Worm (Caenorhabditis elegans) whole organism, young adult: ENCODE results near the gene acbp-8.

Source experiments
- B0035.1 ChIP-seq: sonication (generic microtip); optimal IDR thresholded peaks from 2 replicates; lab custom pipeline; 2016; ENCODE audit warnings: missing genetic modification characterization, mild to moderate bottlenecking, missing compliant biosample characterization, missing genotype, missing genetic modification reagents
- B0261.1 ChIP-seq: sonication (generic microtip); optimal IDR thresholded peaks from 2 replicates; lab custom pipeline; 2016; ENCODE audit warnings: mild to moderate bottlenecking, missing genetic modification characterization, moderate library complexity, missing compliant biosample characterization
- B0336.3 ChIP-seq: fragments of 200-800 bp; sonication (Bioruptor generic); IDR thresholded peaks from 2 replicates; pipeline ENCODE4 v1.3.6; 2022; ENCODE audit warnings: missing genetic modification characterization, missing compliant biosample characterization
- F10E7.11 ChIP-seq: sonication (generic microtip); optimal IDR thresholded peaks from 2 replicates; lab custom pipeline; 2017; ENCODE audit warnings: mild to moderate bottlenecking, missing genetic modification characterization, moderate library complexity, missing compliant biosample characterization
- F22D6.2 ChIP-seq: sonication (generic microtip); optimal IDR thresholded peaks from 2 replicates; lab custom pipeline; 2016; ENCODE audit warnings: mild to moderate bottlenecking, missing genetic modification characterization, missing compliant biosample characterization
- F49E8.2 ChIP-seq: sonication (generic microtip); optimal IDR thresholded peaks from 3 replicates; lab custom pipeline; 2017; ENCODE audit warnings: missing genetic modification characterization, mild to moderate bottlenecking, missing compliant biosample characterization, antibody characterized with exemption, moderate library complexity; ENCODE audit not compliant: insufficient read depth
- F57A8.1 ChIP-seq: fragments of 200-800 bp; sonication (Bioruptor generic); optimal IDR thresholded peaks from 2 replicates; lab custom pipeline; 2018; ENCODE audit warnings: mild to moderate bottlenecking, missing genetic modification characterization, moderate library complexity, missing compliant biosample characterization
- F57C9.4 ChIP-seq: sonication (generic microtip); optimal IDR thresholded peaks from 2 replicates; lab custom pipeline; 2017; ENCODE audit warnings: mild to moderate bottlenecking, missing genetic modification characterization, missing compliant biosample characterization
- T26A5.8 ChIP-seq: sonication (generic microtip); optimal IDR thresholded peaks from 2 replicates; lab custom pipeline; 2016; ENCODE audit warnings: missing genetic modification characterization, missing compliant biosample characterization
- Y53F4B.3 ChIP-seq: fragments of 200-800 bp; sonication (Bioruptor generic); IDR thresholded peaks from 2 replicates; pipeline ENCODE4 v1.3.6; 2022; ENCODE audit warnings: missing genetic modification reagents, missing genetic modification characterization, missing compliant biosample characterization
- Y67H2A.10 ChIP-seq: fragments of 200-800 bp; sonication (Bioruptor generic); conservative IDR thresholded peaks from 2 replicates; pipeline ENCODE4 v1.3.6; 2022; ENCODE audit warnings: missing genetic modification reagents, missing genetic modification characterization, missing compliant biosample characterization
- Y95B8A.8 ChIP-seq: fragments of 200-800 bp; sonication (Bioruptor generic); IDR thresholded peaks from 2 replicates; pipeline ENCODE4 v1.3.6; 2022; ENCODE audit warnings: missing genetic modification reagents, missing genetic modification characterization, missing compliant biosample characterization
- ama-1 ChIP-seq, 3 experiments: fragments of 150-350 bp in 1 of 3; sonication (generic microtip) in 2 of 3; optimal IDR thresholded peaks; 2 replicates each; lab custom pipeline; 2014 to 2018; ENCODE audit warnings: missing biosample characterization in 2 of 3, missing genetic modification characterization in 2 of 3, missing genetic modification reagents in 2 of 3
- aptf-3 ChIP-seq: fragments of 200-800 bp; sonication (Bioruptor generic); IDR thresholded peaks from 2 replicates; pipeline ENCODE4 v1.3.6; 2022; ENCODE audit warnings: missing genetic modification characterization, missing compliant biosample characterization
- athp-1 ChIP-seq: sonication (generic microtip); optimal IDR thresholded peaks from 2 replicates; lab custom pipeline; 2017; ENCODE audit warnings: mild to moderate bottlenecking, missing genetic modification characterization, missing compliant biosample characterization
- attf-5 ChIP-seq: fragments of 200-800 bp; sonication (Bioruptor generic); optimal IDR thresholded peaks from 2 replicates; lab custom pipeline; 2018; ENCODE audit warnings: mild to moderate bottlenecking, missing genetic modification characterization, missing compliant biosample characterization
- attf-6 ChIP-seq: fragments of 200-800 bp; sonication (Bioruptor generic); IDR thresholded peaks from 2 replicates; pipeline ENCODE4 v1.3.6; 2022; ENCODE audit warnings: missing genetic modification reagents, missing genetic modification characterization, missing compliant biosample characterization
- bed-1 ChIP-seq: fragments of 200-800 bp; sonication (Bioruptor generic); IDR thresholded peaks from 2 replicates; pipeline ENCODE4 v1.3.6; 2022; ENCODE audit warnings: missing genetic modification reagents, missing genetic modification characterization, missing compliant biosample characterization
- ccch-3 ChIP-seq: fragments of 200-800 bp; sonication (Bioruptor generic); optimal IDR thresholded peaks from 2 replicates; lab custom pipeline; 2018; ENCODE audit warnings: mild to moderate bottlenecking, missing genetic modification characterization, missing compliant biosample characterization
- ceh-40 ChIP-seq: fragments of 200-800 bp; sonication (Bioruptor generic); IDR thresholded peaks from 2 replicates; pipeline ENCODE4 v1.3.6; 2022; ENCODE audit warnings: missing genetic modification characterization, missing compliant biosample characterization
- dpl-1 ChIP-seq: fragments of 150-350 bp; optimal IDR thresholded peaks from 2 replicates; lab custom pipeline; 2014; ENCODE audit warnings: missing biosample characterization, missing genetic modification reagents, missing genetic modification characterization
- efl-1 ChIP-seq: fragments of 150-350 bp; optimal IDR thresholded peaks from 2 replicates; lab custom pipeline; 2014; ENCODE audit warnings: missing biosample characterization, missing genetic modification reagents, missing genetic modification characterization
- fkh-3 ChIP-seq: sonication (generic microtip); optimal IDR thresholded peaks from 2 replicates; lab custom pipeline; 2016; ENCODE audit warnings: mild to moderate bottlenecking, missing genetic modification characterization, missing compliant biosample characterization
- hmg-20 ChIP-seq: fragments of 200-800 bp; sonication (Bioruptor generic); IDR thresholded peaks from 2 replicates; pipeline ENCODE4 v1.3.6; 2022; ENCODE audit warnings: missing genetic modification reagents, missing genetic modification characterization, missing compliant biosample characterization
- lag-1 ChIP-seq: fragments of 200-800 bp; sonication (Bioruptor generic); IDR thresholded peaks from 2 replicates; pipeline ENCODE4 v1.3.6; 2022; ENCODE audit warnings: missing genetic modification reagents, missing genetic modification characterization, missing compliant biosample characterization
- lin-26 ChIP-seq: fragments of 200-800 bp; sonication (Bioruptor generic); IDR thresholded peaks from 2 replicates; pipeline ENCODE4 v1.3.6; 2022; ENCODE audit warnings: missing genetic modification reagents, missing genetic modification characterization, missing compliant biosample characterization
- lin-35 ChIP-seq, 3 experiments: fragments of 150-350 bp in 2 of 3; sonication (generic microtip) in 1 of 3; optimal IDR thresholded peaks; 2 replicates each; lab custom pipeline; 2014 to 2018; ENCODE audit warnings: missing biosample characterization in 3 of 3, missing genetic modification characterization in 3 of 3, missing genetic modification reagents in 3 of 3
- lir-1 ChIP-seq: fragments of 200-800 bp; sonication (Bioruptor generic); conservative IDR thresholded peaks from 2 replicates; pipeline ENCODE4 v1.3.6; 2022; ENCODE audit warnings: missing genetic modification reagents, missing genetic modification characterization, missing compliant biosample characterization
- madf-8 ChIP-seq: fragments of 200-800 bp; sonication (Bioruptor generic); conservative IDR thresholded peaks from 2 replicates; pipeline ENCODE4 v1.3.6; 2022; ENCODE audit warnings: missing genetic modification reagents, missing genetic modification characterization, missing compliant biosample characterization
- mcd-1 ChIP-seq: fragments of 200-800 bp; sonication (Bioruptor generic); IDR thresholded peaks from 2 replicates; pipeline ENCODE4 v1.3.6; 2022; ENCODE audit warnings: missing genetic modification reagents, missing genetic modification characterization, missing compliant biosample characterization
- mes-4 ChIP-seq: sonication (generic microtip); optimal IDR thresholded peaks from 2 replicates; lab custom pipeline; 2016; ENCODE audit warnings: missing genotype, missing genetic modification characterization, missing compliant biosample characterization
- mxl-1 ChIP-seq: sonication (generic microtip); optimal IDR thresholded peaks from 2 replicates; lab custom pipeline; 2016; ENCODE audit warnings: missing genetic modification characterization, missing compliant biosample characterization
- nfya-1 ChIP-seq: sonication (generic microtip); optimal IDR thresholded peaks from 2 replicates; lab custom pipeline; 2017; ENCODE audit warnings: antibody characterized with exemption, missing compliant biosample characterization, missing genetic modification characterization, borderline replicate concordance; ENCODE audit not compliant: insufficient read depth
- nfya-2 ChIP-seq: fragments of 200-800 bp; sonication (Bioruptor generic); IDR thresholded peaks from 2 replicates; pipeline ENCODE4 v1.3.6; 2022; ENCODE audit warnings: missing genetic modification reagents, missing genetic modification characterization, missing compliant biosample characterization
- nfyb-1 ChIP-seq: fragments of 200-800 bp; sonication (Bioruptor generic); IDR thresholded peaks from 2 replicates; pipeline ENCODE4 v1.3.6; 2022; ENCODE audit warnings: missing genetic modification reagents, missing genetic modification characterization, missing compliant biosample characterization
- nhr-27 ChIP-seq: fragments of 200-800 bp; sonication (Bioruptor generic); optimal IDR thresholded peaks from 2 replicates; lab custom pipeline; 2018; ENCODE audit warnings: mild to moderate bottlenecking, missing genetic modification characterization, moderate library complexity, missing compliant biosample characterization
- nhr-80 ChIP-seq: sonication (generic microtip); optimal IDR thresholded peaks from 2 replicates; lab custom pipeline; 2016; ENCODE audit warnings: missing genetic modification characterization, missing compliant biosample characterization
- pha-4 ChIP-seq: fragments of 150-350 bp; sonication (generic microtip); optimal IDR thresholded peaks from 2 replicates; lab custom pipeline; 2014; ENCODE audit warnings: missing biosample characterization, missing genetic modification reagents, missing genetic modification characterization
- rcor-1 ChIP-seq: fragments of 200-800 bp; sonication (Bioruptor generic); IDR thresholded peaks from 2 replicates; pipeline ENCODE4 v1.3.6; 2022; ENCODE audit warnings: missing genetic modification reagents, missing genetic modification characterization, missing compliant biosample characterization
- sea-2 ChIP-seq: fragments of 200-800 bp; sonication (Bioruptor generic); IDR thresholded peaks from 2 replicates; pipeline ENCODE4 v1.3.6; 2022; ENCODE audit warnings: missing genetic modification characterization, missing compliant biosample characterization
- snpc-1.1 ChIP-seq: sonication (generic microtip); optimal IDR thresholded peaks from 2 replicates; lab custom pipeline; 2017; ENCODE audit warnings: missing genetic modification characterization, mild to moderate bottlenecking, missing compliant biosample characterization, antibody characterized with exemption, moderate library complexity, missing genotype, missing genetic modification reagents; ENCODE audit not compliant: insufficient read depth
- snpc-1.3 ChIP-seq: sonication (generic microtip); optimal IDR thresholded peaks from 2 replicates; lab custom pipeline; 2017; ENCODE audit warnings: missing genetic modification characterization, mild to moderate bottlenecking, missing compliant biosample characterization, antibody characterized with exemption, moderate library complexity, missing genotype, missing genetic modification reagents; ENCODE audit not compliant: insufficient read depth
- tbx-9 ChIP-seq: sonication (generic microtip); optimal IDR thresholded peaks from 2 replicates; lab custom pipeline; 2016; ENCODE audit warnings: borderline replicate concordance, missing genetic modification characterization, inconsistent platforms, missing compliant biosample characterization
- xnd-1 ChIP-seq: sonication (generic microtip); optimal IDR thresholded peaks from 2 replicates; lab custom pipeline; 2016; ENCODE audit warnings: missing genotype, missing genetic modification reagents, missing genetic modification characterization, missing compliant biosample characterization
- zim-3 ChIP-seq: sonication (generic microtip); optimal IDR thresholded peaks from 2 replicates; lab custom pipeline; 2017; ENCODE audit warnings: mild to moderate bottlenecking, missing genetic modification characterization, moderate library complexity, missing compliant biosample characterization
- ztf-28 ChIP-seq: fragments of 200-800 bp; sonication (Bioruptor generic); IDR thresholded peaks from 2 replicates; pipeline ENCODE4 v1.3.6; 2022; ENCODE audit warnings: missing genetic modification reagents, missing genetic modification characterization, missing compliant biosample characterization
- ztf-3 ChIP-seq: fragments of 200-800 bp; sonication (Bioruptor generic); optimal IDR thresholded peaks from 2 replicates; lab custom pipeline; 2018; ENCODE audit warnings: mild to moderate bottlenecking, missing genetic modification characterization, missing compliant biosample characterization
- ztf-6 ChIP-seq: fragments of 200-800 bp; sonication (Bioruptor generic); IDR thresholded peaks from 2 replicates; pipeline ENCODE4 v1.3.6; 2022; ENCODE audit warnings: missing genetic modification reagents, missing genetic modification characterization, missing compliant biosample characterization

The acbp-8 gene

ce11 chrIII:2596984-2597454 lies 31.8 kb upstream of the acbp-8 start, which contains the start of gene apb-1 (continued):
- TF ChIP-seq T26A5.8 (tag; lab: Kevin White, UChicago) = no peak
- TF ChIP-seq F57C9.4 (tag; lab: Kevin White, UChicago) = no peak
- peak; percentile 88 for TF ChIP-seq hmg-20 (GFP tag; lab: Robert Waterston, UW)
- TF ChIP-seq madf-8 (GFP tag; lab: Robert Waterston, UW) = peak; percentile 70
- peak; percentile 63 for TF ChIP-seq snpc-1.3 (tag; lab: Kevin White, UChicago)
- no peak for TF ChIP-seq lin-26
- TF ChIP-seq nfyb-1 = peak; percentile 93
- peak; percentile 50 for TF ChIP-seq efl-1 (GFP tag; lab: Kevin White, UChicago)
- TF ChIP-seq nfya-2 (GFP tag; lab: Robert Waterston, UW) = no peak
- peak; percentile 83 for TF ChIP-seq athp-1 (tag; lab: Kevin White, UChicago)
- peak; percentile 28 for TF ChIP-seq dpl-1 (GFP tag; lab: Kevin White, UChicago)
- peak; percentile 56; the same call in 1 of the 2 replicates for TF ChIP-seq lir-1
- TF ChIP-seq rcor-1 (GFP tag; lab: Robert Waterston, UW) = peak; percentile 92
- TF ChIP-seq ztf-3 (GFP tag; lab: Kevin White, UChicago) = no peak
- TF ChIP-seq ama-1 (optimal IDR thresholded peaks at IDR 0.05; lab: Kevin White, UChicago) = peak; percentile 20
- TF ChIP-seq ama-1 (GFP tag; optimal IDR thresholded peaks at IDR 0.05; lab: Kevin White, UChicago) = peak in 1 of 2 experiments; percentile 58
- no peak for TF ChIP-seq ztf-6
- TF ChIP-seq lin-35 (GFP tag; optimal IDR thresholded peaks at IDR 0.05; lab: Kevin White, UChicago) = peak in 2 of 3 experiments; percentile 51 to 94
- no peak for TF ChIP-seq ccch-3 (GFP tag; lab: Kevin White, UChicago)
- no peak for TF ChIP-seq nhr-27
- TF ChIP-seq attf-5 (GFP tag; lab: Kevin White, UChicago) = peak; percentile 91
- no peak for TF ChIP-seq F57A8.1 (GFP tag; lab: Kevin White, UChicago)
- no peak for TF ChIP-seq lag-1 (GFP tag; lab: Robert Waterston, UW)
- TF ChIP-seq B0336.3 (GFP tag; lab: Robert Waterston, UW) = peak; percentile 93
- no peak for TF ChIP-seq mxl-1 (tag; lab: Kevin White, UChicago)
- peak; percentile 77 for TF ChIP-seq xnd-1 (tag; lab: Kevin White, UChicago)
- TF ChIP-seq mes-4 (tag; lab: Kevin White, UChicago) = no peak
- no peak for TF ChIP-seq F22D6.2 (tag; lab: Kevin White, UChicago)
- no peak for TF ChIP-seq snpc-1.1 (tag; lab: Kevin White, UChicago)
- no peak for TF ChIP-seq Y53F4B.3
- no peak for TF ChIP-seq tbx-9 (tag; lab: Kevin White, UChicago)
- TF ChIP-seq B0261.1 (tag; lab: Kevin White, UChicago) = no peak
- 0 out of 2 replicates have a peak, but pooled peaks have one; percentile 39 for TF ChIP-seq sea-2
- TF ChIP-seq F49E8.2 (tag; lab: Kevin White, UChicago) = no peak
- peak; percentile 93 for TF ChIP-seq mcd-1
- no peak for TF ChIP-seq aptf-3 (GFP tag; lab: Robert Waterston, UW)
- TF ChIP-seq nfya-1 (tag; lab: Kevin White, UChicago) = no peak
- no peak for TF ChIP-seq pha-4 (tag; lab: Kevin White, UChicago)
- TF ChIP-seq F10E7.11 (tag; lab: Kevin White, UChicago) = no peak
- TF ChIP-seq fkh-3 (tag; lab: Kevin White, UChicago) = no peak
- 0 out of 2 replicates have a peak, but pooled peaks have one; percentile 55 for TF ChIP-seq attf-6
- TF ChIP-seq Y95B8A.8 (GFP tag; lab: Robert Waterston, UW) = 0 out of 2 replicates have a peak, but pooled peaks have one; percentile 61
- peak; percentile 25 for TF ChIP-seq nhr-80 (tag; lab: Kevin White, UChicago)
- TF ChIP-seq Y67H2A.10 = 0 out of 2 replicates have a peak, but pooled peaks have one; percentile 6
- TF ChIP-seq zim-3 (tag; lab: Kevin White, UChicago) = no peak
- TF ChIP-seq ztf-28 (GFP tag; lab: Robert Waterston, UW) = no peak
- TF ChIP-seq bed-1 (GFP tag; lab: Robert Waterston, UW) = no peak
- no peak for TF ChIP-seq B0035.1 (tag; lab: Kevin White, UChicago)
- no peak for TF ChIP-seq ceh-40 (GFP tag; lab: Robert Waterston, UW)
